Fruit fly (Drosophila melanogaster) whole organism, prepupa: ENCODE data around the gene scu.

Experiments
- CG10631 ChIP-seq: fragments of 200-800 bp; sonication (Bioruptor generic); optimal IDR thresholded peaks from 2 replicates; lab custom pipeline; 2016; ENCODE audit warnings: missing biosample characterization, missing genetic modification characterization
- CG10669 ChIP-seq: fragments of 200-800 bp; sonication (Bioruptor generic); optimal IDR thresholded peaks from 3 replicates; lab custom pipeline; 2018; ENCODE audit warnings: missing biosample characterization, mild to moderate bottlenecking, missing genetic modification characterization, moderate library complexity
- CG11294 ChIP-seq: fragments of 200-800 bp; sonication (Bioruptor generic); IDR thresholded peaks from 2 replicates; pipeline ENCODE4 v1.3.6; 2022; ENCODE audit warnings: missing biosample characterization, missing genetic modification characterization
- CG11762 ChIP-seq: fragments of 200-800 bp; sonication (Bioruptor generic); optimal IDR thresholded peaks from 3 replicates; lab custom pipeline; 2016; ENCODE audit warnings: missing biosample characterization, missing genetic modification characterization; ENCODE audit not compliant: insufficient read depth
- CG11902 ChIP-seq: fragments of 200-800 bp; sonication (Bioruptor generic); optimal IDR thresholded peaks from 3 replicates; lab custom pipeline; 2016; ENCODE audit warnings: missing biosample characterization, missing genetic modification characterization
- CG15336 ChIP-seq: fragments of 200-800 bp; sonication (Bioruptor generic); IDR thresholded peaks from 2 replicates; pipeline ENCODE4 v1.3.6; 2022; ENCODE audit warnings: missing biosample characterization, missing genetic modification characterization
- CG1621 ChIP-seq: fragments of 200-800 bp; sonication (Bioruptor generic); optimal IDR thresholded peaks from 3 replicates; lab custom pipeline; 2018; ENCODE audit warnings: missing biosample characterization, mild to moderate bottlenecking, missing genetic modification characterization
- CG16779 ChIP-seq: fragments of 200-800 bp; sonication (Bioruptor generic); optimal IDR thresholded peaks from 3 replicates; lab custom pipeline; 2017; ENCODE audit warnings: missing biosample characterization, mild to moderate bottlenecking, missing genetic modification characterization
- CG3032 ChIP-seq: fragments of 200-800 bp; optimal IDR thresholded peaks from 2 replicates; lab custom pipeline; 2019; ENCODE audit warnings: missing biosample characterization, mild to moderate bottlenecking, missing genetic modification characterization, moderate library complexity
- CG31627 ChIP-seq: fragments of 200-800 bp; sonication (Bioruptor generic); optimal IDR thresholded peaks from 3 replicates; lab custom pipeline; 2016; ENCODE audit warnings: missing biosample characterization, missing genetic modification characterization
- CG32006 ChIP-seq: fragments of 200-800 bp; sonication (Bioruptor generic); optimal IDR thresholded peaks from 3 replicates; lab custom pipeline; 2017; ENCODE audit warnings: missing biosample characterization, mild to moderate bottlenecking, missing genetic modification characterization
- CG3919 ChIP-seq: fragments of 200-800 bp; sonication (Bioruptor generic); optimal IDR thresholded peaks from 3 replicates; lab custom pipeline; 2016; ENCODE audit warnings: missing biosample characterization, missing genetic modification characterization
- CG6163 ChIP-seq: fragments of 200-800 bp; sonication (Bioruptor generic); IDR thresholded peaks from 3 replicates; pipeline ENCODE4 v1.3.6; 2022; ENCODE audit warnings: missing biosample characterization, missing genetic modification characterization
- CG6792 ChIP-seq: fragments of 200-800 bp; sonication (Bioruptor generic); optimal IDR thresholded peaks from 3 replicates; lab custom pipeline; 2016; ENCODE audit warnings: missing biosample characterization, missing genetic modification characterization
- CG6808 ChIP-seq: fragments of 200-800 bp; sonication (Bioruptor generic); optimal IDR thresholded peaks from 3 replicates; lab custom pipeline; 2017; ENCODE audit warnings: missing biosample characterization, missing genetic modification characterization, mild to moderate bottlenecking, moderate library complexity, missing genetic modification reagents
- CG6854 ChIP-seq: fragments of 200-800 bp; sonication (Bioruptor generic); optimal IDR thresholded peaks from 2 replicates; lab custom pipeline; 2017; ENCODE audit warnings: missing biosample characterization, mild to moderate bottlenecking, missing genetic modification characterization
- CG7368 ChIP-seq: fragments of 200-800 bp; sonication (Bioruptor generic); optimal IDR thresholded peaks from 3 replicates; lab custom pipeline; 2016; ENCODE audit warnings: missing biosample characterization, missing genetic modification characterization
- CG8119 ChIP-seq: fragments of 200-800 bp; sonication (Bioruptor generic); IDR thresholded peaks from 3 replicates; pipeline ENCODE4 v1.3.6; 2022; ENCODE audit warnings: missing biosample characterization, missing genetic modification characterization
- CG8319 ChIP-seq: fragments of 200-800 bp; sonication (Bioruptor generic); optimal IDR thresholded peaks from 3 replicates; lab custom pipeline; 2016; ENCODE audit warnings: missing biosample characterization, missing genetic modification characterization
- CG8632 ChIP-seq: fragments of 200-800 bp; sonication (Bioruptor generic); optimal IDR thresholded peaks from 3 replicates; lab custom pipeline; 2016; ENCODE audit warnings: missing biosample characterization, missing genetic modification characterization
- CG9139 ChIP-seq: fragments of 200-800 bp; sonication (Bioruptor generic); optimal IDR thresholded peaks from 3 replicates; lab custom pipeline; 2017; ENCODE audit warnings: missing biosample characterization, mild to moderate bottlenecking, missing genetic modification characterization
- Eip75B ChIP-seq: fragments of 200-800 bp; sonication (Bioruptor generic); optimal IDR thresholded peaks from 3 replicates; lab custom pipeline; 2016; ENCODE audit warnings: missing biosample characterization, missing genetic modification characterization
- Eip78C ChIP-seq: fragments of 200-800 bp; sonication (Bioruptor generic); peaks from one replicate; lab custom pipeline; 2016; ENCODE audit warnings: missing biosample characterization, missing genetic modification characterization
- Eip93F ChIP-seq: fragments of 200-800 bp; sonication (Bioruptor generic); optimal IDR thresholded peaks from 2 replicates; lab custom pipeline; 2016; ENCODE audit warnings: missing biosample characterization, mild to moderate bottlenecking, missing genetic modification characterization
- Ets21C ChIP-seq: fragments of 200-800 bp; sonication (Bioruptor generic); optimal IDR thresholded peaks from 3 replicates; lab custom pipeline; 2016; ENCODE audit warnings: missing biosample characterization, missing genetic modification characterization
- Ets96B ChIP-seq: fragments of 200-800 bp; optimal IDR thresholded peaks from 2 replicates; lab custom pipeline; 2019; ENCODE audit warnings: missing biosample characterization, mild to moderate bottlenecking, missing genetic modification characterization, moderate library complexity
- Hr38 ChIP-seq: sonication (Bioruptor generic); optimal IDR thresholded peaks from 2 replicates; lab custom pipeline; 2016; ENCODE audit warnings: missing biosample characterization, missing genetic modification characterization
- Hr39 ChIP-seq: fragments of 200-800 bp; sonication (Bioruptor generic); optimal IDR thresholded peaks from 2 replicates; lab custom pipeline; 2016; ENCODE audit warnings: missing biosample characterization, missing genetic modification characterization
- Hr4 ChIP-seq: fragments of 200-800 bp; sonication (Bioruptor generic); optimal IDR thresholded peaks from 3 replicates; lab custom pipeline; 2016; ENCODE audit warnings: missing biosample characterization, missing genetic modification characterization
- Lpt ChIP-seq: fragments of 200-800 bp; sonication (Bioruptor generic); optimal IDR thresholded peaks from 3 replicates; lab custom pipeline; 2016; ENCODE audit warnings: missing biosample characterization, missing genetic modification characterization
- Met ChIP-seq: fragments of 200-800 bp; sonication (Bioruptor generic); optimal IDR thresholded peaks from 3 replicates; lab custom pipeline; 2016; ENCODE audit warnings: missing biosample characterization, missing genetic modification characterization
- OdsH ChIP-seq: fragments of 200-800 bp; sonication (Bioruptor generic); optimal IDR thresholded peaks from 3 replicates; lab custom pipeline; 2016; ENCODE audit warnings: missing biosample characterization, missing genetic modification characterization
- Smox ChIP-seq: fragments of 200-800 bp; sonication (Bioruptor generic); optimal IDR thresholded peaks from 3 replicates; lab custom pipeline; 2016; ENCODE audit warnings: missing biosample characterization, missing genetic modification characterization
- Sox102F ChIP-seq: fragments of 200-800 bp; sonication (Bioruptor generic); optimal IDR thresholded peaks from 2 replicates; lab custom pipeline; 2016; ENCODE audit warnings: missing biosample characterization, mild to moderate bottlenecking, missing genetic modification characterization
- Sox14 ChIP-seq: fragments of 200-800 bp; sonication (Bioruptor generic); optimal IDR thresholded peaks from 3 replicates; lab custom pipeline; 2016; ENCODE audit warnings: missing biosample characterization, missing genetic modification characterization
- Sox15 ChIP-seq: fragments of 200-800 bp; sonication (Bioruptor generic); optimal IDR thresholded peaks from 3 replicates; lab custom pipeline; 2016; ENCODE audit warnings: missing biosample characterization, missing genetic modification characterization
- achi ChIP-seq: fragments of 200-800 bp; sonication (Bioruptor generic); optimal IDR thresholded peaks from 3 replicates; lab custom pipeline; 2016; ENCODE audit warnings: missing biosample characterization, missing genetic modification characterization
- acj6 ChIP-seq: fragments of 200-800 bp; sonication (Bioruptor generic); optimal IDR thresholded peaks from 3 replicates; lab custom pipeline; 2016; ENCODE audit warnings: missing biosample characterization, missing genetic modification characterization
- cyc ChIP-seq: fragments of 200-800 bp; sonication (Bioruptor generic); optimal IDR thresholded peaks from 3 replicates; lab custom pipeline; 2016; ENCODE audit warnings: missing biosample characterization, missing genetic modification characterization
- dac ChIP-seq: fragments of 200-800 bp; sonication (Bioruptor generic); optimal IDR thresholded peaks from 2 replicates; lab custom pipeline; 2017; ENCODE audit warnings: missing biosample characterization, mild to moderate bottlenecking, missing genetic modification characterization
- dsx ChIP-seq: fragments of 200-800 bp; optimal IDR thresholded peaks from 3 replicates; lab custom pipeline; 2019; ENCODE audit warnings: missing biosample characterization, mild to moderate bottlenecking, missing genetic modification characterization, moderate library complexity; ENCODE audit not compliant: poor library complexity, severe bottlenecking
- eg ChIP-seq: fragments of 200-800 bp; sonication (Bioruptor generic); IDR thresholded peaks from 3 replicates; pipeline ENCODE4 v1.3.6; 2022; ENCODE audit warnings: missing biosample characterization, missing genetic modification characterization
- fd59A ChIP-seq: fragments of 200-800 bp; sonication (Bioruptor generic); optimal IDR thresholded peaks from 2 replicates; lab custom pipeline; 2017; ENCODE audit warnings: missing biosample characterization, mild to moderate bottlenecking, missing genetic modification characterization, missing genetic modification reagents
- fd85E ChIP-seq: fragments of 200-800 bp; sonication (Bioruptor generic); optimal IDR thresholded peaks from 3 replicates; lab custom pipeline; 2016; ENCODE audit warnings: missing biosample characterization, missing genetic modification characterization
- fkh ChIP-seq: fragments of 200-800 bp; sonication (Bioruptor generic); optimal IDR thresholded peaks from 3 replicates; lab custom pipeline; 2017; ENCODE audit warnings: missing biosample characterization, mild to moderate bottlenecking, missing genetic modification characterization, moderate library complexity
- lz ChIP-seq: fragments of 200-800 bp; sonication (Bioruptor generic); optimal IDR thresholded peaks from 3 replicates; lab custom pipeline; 2016; ENCODE audit warnings: missing biosample characterization, missing genetic modification characterization
- net ChIP-seq: fragments of 200-800 bp; sonication (Bioruptor generic); optimal IDR thresholded peaks from 3 replicates; lab custom pipeline; 2016; ENCODE audit warnings: missing biosample characterization, missing genetic modification characterization
- pdm3 ChIP-seq: fragments of 200-800 bp; sonication (Bioruptor generic); optimal IDR thresholded peaks from 3 replicates; lab custom pipeline; 2016; ENCODE audit warnings: missing biosample characterization, missing genetic modification characterization
- salr ChIP-seq, 2 experiments: fragments of 200-800 bp; sonication (Bioruptor generic); optimal IDR thresholded peaks; 3 replicates each; lab custom pipeline; 2016 to 2018; ENCODE audit warnings: missing biosample characterization in 2 of 2, missing genetic modification characterization in 2 of 2, mild to moderate bottlenecking in 1 of 2
- spab ChIP-seq: fragments of 200-800 bp; sonication (Bioruptor generic); optimal IDR thresholded peaks from 2 replicates; lab custom pipeline; 2017; ENCODE audit warnings: missing biosample characterization, mild to moderate bottlenecking, missing genetic modification characterization, missing genetic modification reagents
- ss ChIP-seq, 2 experiments: fragments of 200-800 bp; sonication (Bioruptor generic); optimal IDR thresholded peaks; 2 replicates in 1 of 2; 3 replicates in 1 of 2; lab custom pipeline; 2017 to 2018; ENCODE audit warnings: mild to moderate bottlenecking in 2 of 2, missing biosample characterization in 2 of 2, missing genetic modification characterization in 2 of 2, moderate library complexity in 1 of 2
- svp ChIP-seq: fragments of 200-800 bp; sonication (Bioruptor generic); peaks from one replicate; lab custom pipeline; 2016; ENCODE audit warnings: missing biosample characterization, missing genetic modification characterization
- topi ChIP-seq: fragments of 200-800 bp; sonication (Bioruptor generic); optimal IDR thresholded peaks from 3 replicates; lab custom pipeline; 2016; ENCODE audit warnings: missing biosample characterization, missing genetic modification characterization

The scu gene

DNA sequence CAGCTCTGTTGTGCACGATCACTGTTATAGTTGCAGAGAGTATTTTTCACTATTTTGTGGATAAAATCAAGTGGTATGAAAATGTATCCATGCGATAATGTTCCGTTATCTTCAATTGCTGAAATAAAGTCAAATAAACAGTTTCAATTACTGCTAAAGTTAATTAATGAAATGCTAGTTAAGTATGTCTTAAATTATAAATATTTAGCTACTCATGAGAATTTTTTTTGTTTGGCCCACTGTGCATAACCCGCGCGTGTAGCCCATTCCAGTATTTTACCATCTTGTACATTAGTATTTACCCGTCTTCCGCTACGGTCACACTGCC, 5.6 kb upstream of the scu start, which contains the start of gene Ada3:
Gene Ada3, plus strand, starts transcription at position 292 of the 328 bp plus-strand sequence.
- peak; percentile 80 for TF ChIP-seq Ets21C (GFP tag; lab: Kevin White, UChicago)
- TF ChIP-seq CG10669, result peak; percentile 74
- peak; percentile 48 to 60 for TF ChIP-seq ss (GFP tag; optimal IDR thresholded peaks at IDR 0.05; lab: Kevin White, UChicago)
- peak; percentile 84 for TF ChIP-seq cyc (GFP tag; lab: Kevin White, UChicago)
- peak; percentile 26 for TF ChIP-seq spab
- TF ChIP-seq CG11294 (GFP tag; lab: Robert Waterston, UW), result peak; percentile 55; the same call in 1 of the 2 replicates
- peak; percentile 66 for TF ChIP-seq fd59A
- TF ChIP-seq Hr38 (GFP tag; lab: Kevin White, UChicago), result no peak
- TF ChIP-seq Sox15 (GFP tag; lab: Kevin White, UChicago), result peak; percentile 66
- peak; percentile 54 for TF ChIP-seq CG1621 (tag; lab: Kevin White, UChicago)
- TF ChIP-seq CG6854 (GFP tag; lab: Kevin White, UChicago), result no peak
- TF ChIP-seq CG7368 (GFP tag; lab: Kevin White, UChicago), result peak; percentile 70
- peak; percentile 78 for TF ChIP-seq achi (GFP tag; lab: Kevin White, UChicago)
- TF ChIP-seq Smox, result peak; percentile 82
- peak; percentile 57 for TF ChIP-seq CG8632
- TF ChIP-seq salr (GFP tag; optimal IDR thresholded peaks at IDR 0.05; lab: Kevin White, UChicago), result peak; percentile 47 to 55
- peak; percentile 60 for TF ChIP-seq Eip93F (GFP tag; lab: Kevin White, UChicago)
- peak; percentile 75 for TF ChIP-seq Hr4 (GFP tag; lab: Kevin White, UChicago)
- peak; percentile 49 for TF ChIP-seq CG9139
- peak; percentile 81 for TF ChIP-seq OdsH (GFP tag; lab: Kevin White, UChicago)
- peak; percentile 88 for TF ChIP-seq Sox14 (GFP tag; lab: Kevin White, UChicago)
- TF ChIP-seq Sox102F (GFP tag; lab: Kevin White, UChicago), result peak; percentile 65
- TF ChIP-seq Met (GFP tag; lab: Kevin White, UChicago), result peak; percentile 86
- TF ChIP-seq dsx (GFP tag; lab: Kevin White, UChicago), result peak; percentile 46
- peak; percentile 64 for TF ChIP-seq CG8319 (GFP tag; lab: Kevin White, UChicago)
- TF ChIP-seq Hr39 (GFP tag; lab: Kevin White, UChicago), result peak; percentile 83
- peak; percentile 67; the same call in 1 of the 3 replicates for TF ChIP-seq CG8119 (GFP tag; lab: Robert Waterston, UW)
- peak; percentile 77 for TF ChIP-seq CG32006
- peak; percentile 56 for TF ChIP-seq net (GFP tag; lab: Kevin White, UChicago)
- peak; percentile 69 for TF ChIP-seq CG6792 (GFP tag; lab: Kevin White, UChicago)
- TF ChIP-seq CG6163 (GFP tag; lab: Robert Waterston, UW), result peak; percentile 74
- peak; percentile 35 for TF ChIP-seq CG16779 (tag; lab: Kevin White, UChicago)
- TF ChIP-seq topi (GFP tag; lab: Kevin White, UChicago), result peak; percentile 78
- peak; percentile 70; the same call in 2 of the 3 replicates for TF ChIP-seq eg (GFP tag; lab: Robert Waterston, UW)
- TF ChIP-seq acj6, result peak; percentile 79
- TF ChIP-seq CG11902 (GFP tag; lab: Kevin White, UChicago), result peak; percentile 69
- TF ChIP-seq lz (GFP tag; lab: Kevin White, UChicago), result peak; percentile 85
- peak; percentile 86 for TF ChIP-seq pdm3 (GFP tag; lab: Kevin White, UChicago)
- TF ChIP-seq svp (GFP tag; lab: Kevin White, UChicago), result peak; percentile 89
- peak; percentile 83 for TF ChIP-seq CG10631 (GFP tag; lab: Kevin White, UChicago)
- TF ChIP-seq Eip75B, result peak; percentile 80
- TF ChIP-seq CG3919, result peak; percentile 78
- peak; percentile 62 for TF ChIP-seq CG11762 (GFP tag; lab: Kevin White, UChicago)
- TF ChIP-seq dac (GFP tag; lab: Kevin White, UChicago), result peak; percentile 63
- no peak for TF ChIP-seq CG15336 (GFP tag; lab: Robert Waterston, UW)
- peak; percentile 64 for TF ChIP-seq Lpt (GFP tag; lab: Kevin White, UChicago)
- peak; percentile 72 for TF ChIP-seq CG3032 (tag; lab: Kevin White, UChicago)
- peak; percentile 61 for TF ChIP-seq CG6808 (GFP tag; lab: Kevin White, UChicago)
- TF ChIP-seq CG31627 (GFP tag; lab: Kevin White, UChicago), result peak; percentile 85
- peak; percentile 75 for TF ChIP-seq Ets96B (tag; lab: Kevin White, UChicago)
- peak; percentile 55 for TF ChIP-seq fd85E (GFP tag; lab: Kevin White, UChicago)
- TF ChIP-seq Eip78C (GFP tag; lab: Kevin White, UChicago), result peak; percentile 92
- peak; percentile 44 for TF ChIP-seq fkh (GFP tag; lab: Kevin White, UChicago)
